Worm (Caenorhabditis elegans): Measurements from ENCODE around the gene spp-11.
A peak's percentile ranks its signal among the peaks of the same experiment; 100 is the strongest.

spp-11 gene

ce11 chrII:6370110-6370509, 37.1 kb downstream of the spp-11 start (continued):
- TF ChIP-seq T26A5.8 (tag; optimal IDR thresholded peaks at IDR 0.05): no peak
- no peak for TF ChIP-seq repo-1 (tag; optimal IDR thresholded peaks at IDR 0.05)
- TF ChIP-seq B0019.2 (GFP tag; conservative IDR thresholded peaks at IDR 0.05): peak; percentile 40; the same call in 1 of the 2 replicates
- TF ChIP-seq madf-10 (tag; optimal IDR thresholded peaks at IDR 0.05): no peak
- TF ChIP-seq hlh-12 (tag; optimal IDR thresholded peaks at IDR 0.05): no peak
- no peak for TF ChIP-seq mes-4 (tag; optimal IDR thresholded peaks at IDR 0.05)
- TF ChIP-seq aptf-3 (GFP tag; IDR thresholded peaks at IDR 0.05): no peak
- TF ChIP-seq lin-35 (GFP tag; optimal IDR thresholded peaks at IDR 0.05): peak in 1 of 3 experiments; percentile 48
- no peak for TF ChIP-seq mxl-1 (tag; optimal IDR thresholded peaks at IDR 0.05)
- no peak for TF ChIP-seq let-607 (tag; optimal IDR thresholded peaks at IDR 0.05)
- peak; percentile 3 for TF ChIP-seq gei-17 (GFP tag; optimal IDR thresholded peaks at IDR 0.05)
- no peak for TF ChIP-seq akir-1 (GFP tag; optimal IDR thresholded peaks at IDR 0.05)
- peak; percentile 20 for TF ChIP-seq ztf-26 (tag; optimal IDR thresholded peaks at IDR 0.05)
- no peak for TF ChIP-seq ceh-58 (GFP tag; IDR thresholded peaks at IDR 0.05)
- TF ChIP-seq ceh-40 (GFP tag; IDR thresholded peaks at IDR 0.05): no peak
- peak; percentile 72 for TF ChIP-seq lin-40 (tag; optimal IDR thresholded peaks at IDR 0.05)
- no peak for TF ChIP-seq Y56A3A.18 (GFP tag; IDR thresholded peaks at IDR 0.05)
- TF ChIP-seq sptf-2 (GFP tag; optimal IDR thresholded peaks at IDR 0.05): no peak
- TF ChIP-seq dpff-1 (tag; optimal IDR thresholded peaks at IDR 0.05): no peak
- TF ChIP-seq cebp-1 (GFP tag; IDR thresholded peaks at IDR 0.05): no peak
- TF ChIP-seq cebp-1 (tag; optimal IDR thresholded peaks at IDR 0.05): peak; percentile 77
- TF ChIP-seq snpc-3.4 (tag; optimal IDR thresholded peaks at IDR 0.05): peak; percentile 73
- TF ChIP-seq nhr-80 (tag; optimal IDR thresholded peaks at IDR 0.05): peak; percentile 79
- no peak for TF ChIP-seq B0261.1 (tag; optimal IDR thresholded peaks at IDR 0.05)
- no peak for TF ChIP-seq bed-2 (GFP tag; IDR thresholded peaks at IDR 0.05)
- TF ChIP-seq rec-8 (tag; optimal IDR thresholded peaks at IDR 0.05): no peak
- TF ChIP-seq lsy-27 (tag; optimal IDR thresholded peaks at IDR 0.05; ENCODE audit: borderline replicate concordance, insufficient read depth): no peak
- TF ChIP-seq rpc-1 (optimal IDR thresholded peaks at IDR 0.05): no peak
- no peak for TF ChIP-seq rpc-1 (tag; optimal IDR thresholded peaks at IDR 0.05)
- TF ChIP-seq hsf-1 (GFP tag; IDR thresholded peaks at IDR 0.05): no peak
- peak; percentile 26 for TF ChIP-seq snpc-1.1 (tag; optimal IDR thresholded peaks at IDR 0.05; ENCODE audit: insufficient read depth)
- peak; percentile 74 for TF ChIP-seq ZK185.1 (tag; optimal IDR thresholded peaks at IDR 0.05; ENCODE audit: poor library complexity, severe bottlenecking)
- peak; percentile 78 for TF ChIP-seq ceh-27 (GFP tag; optimal IDR thresholded peaks at IDR 0.05)
- TF ChIP-seq atf-7 (tag; optimal IDR thresholded peaks at IDR 0.05): peak; percentile 31
- no peak for TF ChIP-seq hlh-26 (GFP tag; conservative IDR thresholded peaks at IDR 0.05)
- TF ChIP-seq F10E7.11 (tag; optimal IDR thresholded peaks at IDR 0.05): no peak
- peak; percentile 81 for TF ChIP-seq madf-6 (GFP tag; IDR thresholded peaks at IDR 0.05)
- TF ChIP-seq lir-1 (GFP tag; conservative IDR thresholded peaks at IDR 0.05): peak; percentile 67; the same call in 1 of the 2 replicates
- no peak for TF ChIP-seq Y79H2A.3 (GFP tag; conservative IDR thresholded peaks at IDR 0.05)
- TF ChIP-seq attf-6 (GFP tag; IDR thresholded peaks at IDR 0.05): 0 out of 2 replicates have a peak, but pooled peaks have one; percentile 25
- no peak for TF ChIP-seq ceh-79 (tag; optimal IDR thresholded peaks at IDR 0.05)
- no peak for TF ChIP-seq dpl-1 (GFP tag; optimal IDR thresholded peaks at IDR 0.05)
- peak; percentile 72 for TF ChIP-seq lin-54 (GFP tag; optimal IDR thresholded peaks at IDR 0.05)
- peak; percentile 95 for TF ChIP-seq mcd-1 (GFP tag; IDR thresholded peaks at IDR 0.05)
- no peak for TF ChIP-seq hmg-20 (GFP tag; IDR thresholded peaks at IDR 0.05)
- TF ChIP-seq ama-1 (optimal IDR thresholded peaks at IDR 0.05): no peak
- no peak for TF ChIP-seq ama-1 (GFP tag; optimal IDR thresholded peaks at IDR 0.05)
- peak; percentile 64; the same call in 1 of the 2 replicates for TF ChIP-seq rcor-1 (GFP tag; IDR thresholded peaks at IDR 0.05)
- peak; percentile 57 for TF ChIP-seq efl-1 (GFP tag; optimal IDR thresholded peaks at IDR 0.05)
- no peak for TF ChIP-seq ccch-3 (GFP tag; optimal IDR thresholded peaks at IDR 0.05)

Data from whole organism, young adult.